Worm (Caenorhabditis elegans): ENCODE results near the gene srw-89.

- no peak for TF ChIP-seq lin-39 (tag; optimal IDR thresholded peaks at IDR 0.05)
- no peak for TF ChIP-seq rnt-1 (tag; optimal IDR thresholded peaks at IDR 0.05)
- no peak for TF ChIP-seq ces-1 (GFP tag; optimal IDR thresholded peaks at IDR 0.05)
- TF ChIP-seq dpl-1 (GFP tag; optimal IDR thresholded peaks at IDR 0.05) = no peak
- no peak for TF ChIP-seq ztf-4 (tag; optimal IDR thresholded peaks at IDR 0.05)
- TF ChIP-seq fkh-10 (GFP tag; optimal IDR thresholded peaks at IDR 0.05) = no peak
- TF ChIP-seq nhr-76 (tag; optimal IDR thresholded peaks at IDR 0.05) = no peak
- TF ChIP-seq ama-1 (optimal IDR thresholded peaks at IDR 0.05) = no peak
- TF ChIP-seq hlh-17 (GFP tag; optimal IDR thresholded peaks at IDR 0.05; ENCODE audit: borderline replicate concordance) = no peak
Observed at ce11 chrV:3980228-3980933, 36.5 kb upstream of the srw-89 start.

Data from whole organism, L1 larva.